Worm (Caenorhabditis elegans): Measurements from ENCODE around the gene arc-1.

DNA sequence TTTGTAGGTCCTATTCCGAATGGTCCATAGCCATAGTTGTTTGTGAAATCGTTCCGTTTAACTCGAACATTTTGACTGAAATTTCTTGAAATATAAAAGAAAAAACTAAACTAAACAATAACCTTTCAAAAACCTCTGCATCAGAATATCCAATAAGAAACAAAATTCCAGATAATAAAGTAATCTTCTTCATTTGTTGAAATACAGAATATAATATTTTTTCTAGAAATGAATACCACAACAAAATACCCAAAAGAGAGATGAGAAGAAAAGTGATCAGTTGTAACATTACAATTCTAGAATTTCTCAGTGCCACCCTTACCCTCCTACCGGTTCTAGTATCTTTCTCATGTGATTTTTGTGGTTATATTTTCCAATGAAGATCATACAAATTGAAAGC, 21.1 kb upstream of the arc-1 start, which contains the start of gene ZK1307.2:
- TF ChIP-seq med-1 (GFP tag; optimal IDR thresholded peaks at IDR 0.05; ENCODE audit: insufficient read depth) (no peak), flt-1 (GFP tag; IDR thresholded peaks at IDR 0.05) (no peak)
